Worm (Caenorhabditis elegans) whole organism, L1 larva: ENCODE data around the gene M04D8.7.

Source experiments
- F16B12.6 ChIP-seq: fragments of 150-350 bp; optimal IDR thresholded peaks from 2 replicates; lab custom pipeline; 2014; ENCODE audit warnings: missing biosample characterization, missing genetic modification characterization
- Y116A8C.19 ChIP-seq: sonication (generic microtip); optimal IDR thresholded peaks from 2 replicates; lab custom pipeline; 2016; ENCODE audit warnings: missing compliant biosample characterization, missing genetic modification characterization, borderline replicate concordance
- aha-1 ChIP-seq: fragments of 150-350 bp; optimal IDR thresholded peaks from 2 replicates; lab custom pipeline; 2014; ENCODE audit warnings: missing biosample characterization, missing genetic modification characterization
- aly-2 ChIP-seq: fragments of 150-350 bp; optimal IDR thresholded peaks from 2 replicates; lab custom pipeline; 2014; ENCODE audit warnings: missing biosample characterization, missing genetic modification characterization
- ama-1 ChIP-seq: fragments of 150-350 bp; optimal IDR thresholded peaks from 2 replicates; lab custom pipeline; 2014
- blmp-1 ChIP-seq: fragments of 150-350 bp; optimal IDR thresholded peaks from 2 replicates; lab custom pipeline; 2014; ENCODE audit warnings: missing biosample characterization, missing genetic modification characterization
- ceh-90 ChIP-seq: sonication (generic microtip); optimal IDR thresholded peaks from 2 replicates; lab custom pipeline; 2016; ENCODE audit warnings: missing genetic modification characterization, missing compliant biosample characterization
- dpl-1 ChIP-seq, 3 experiments: fragments of 150-350 bp in 2 of 3; sonication (generic microtip) in 1 of 3; optimal IDR thresholded peaks; 2 replicates each; lab custom pipeline; 2014 to 2017; ENCODE audit warnings: missing biosample characterization in 3 of 3, missing genetic modification characterization in 3 of 3, missing genetic modification reagents in 3 of 3
- efl-1 ChIP-seq, 4 experiments: fragments of 150-350 bp; optimal IDR thresholded peaks in 3 of 4; peaks in 1 of 4; 1 replicate in 1 of 4; 2 replicates in 3 of 4; lab custom pipeline; 2014; ENCODE audit warnings: missing biosample characterization in 2 of 4, missing genetic modification characterization in 2 of 4, missing genetic modification reagents in 2 of 4
- efl-3 ChIP-seq: fragments of 200-800 bp; sonication (Bioruptor generic); optimal IDR thresholded peaks from 2 replicates; lab custom pipeline; 2018; ENCODE audit warnings: mild to moderate bottlenecking, missing genetic modification characterization, missing compliant biosample characterization
- egl-27 ChIP-seq, 2 experiments: fragments of 150-350 bp in 1 of 2; sonication (generic microtip); optimal IDR thresholded peaks; 3 replicates each; lab custom pipeline; 2017 to 2018; ENCODE audit warnings: missing biosample characterization in 2 of 2, missing genetic modification characterization in 2 of 2, missing genetic modification reagents in 2 of 2
- elt-3 ChIP-seq, 6 experiments: fragments of 150-350 bp in 1 of 6; sonication (generic microtip); optimal IDR thresholded peaks; 2 replicates each; lab custom pipeline; 2017 to 2018; ENCODE audit warnings: missing biosample characterization in 6 of 6, missing genetic modification characterization in 6 of 6, inconsistent platforms in 1 of 6
- fkh-10 ChIP-seq: sonication (generic microtip); optimal IDR thresholded peaks from 2 replicates; lab custom pipeline; 2017; ENCODE audit warnings: missing biosample characterization, missing genetic modification reagents, missing genetic modification characterization
- fkh-4 ChIP-seq: sonication (generic microtip); optimal IDR thresholded peaks from 2 replicates; lab custom pipeline; 2016; ENCODE audit warnings: missing compliant biosample characterization, missing genetic modification characterization, borderline replicate concordance
- fkh-8 ChIP-seq: sonication (generic microtip); optimal IDR thresholded peaks from 2 replicates; lab custom pipeline; 2016; ENCODE audit warnings: mild to moderate bottlenecking, missing genetic modification characterization, missing compliant biosample characterization
- fos-1 ChIP-seq: fragments of 150-350 bp; optimal IDR thresholded peaks from 2 replicates; lab custom pipeline; 2014; ENCODE audit warnings: missing biosample characterization, missing genetic modification characterization
- hpl-2 ChIP-seq: fragments of 150-350 bp; optimal IDR thresholded peaks from 2 replicates; lab custom pipeline; 2014; ENCODE audit warnings: missing biosample characterization, missing genetic modification reagents, missing genetic modification characterization
- lin-14 ChIP-seq: fragments of 200-800 bp; sonication (Bioruptor generic); optimal IDR thresholded peaks from 2 replicates; lab custom pipeline; 2018; ENCODE audit warnings: mild to moderate bottlenecking, missing genetic modification characterization, moderate library complexity, missing compliant biosample characterization
- lsy-2 ChIP-seq, 2 experiments: fragments of 150-350 bp; optimal IDR thresholded peaks; 2 replicates each; lab custom pipeline; 2014; ENCODE audit warnings: missing biosample characterization in 2 of 2, missing genetic modification characterization in 2 of 2
- mab-9 ChIP-seq: fragments of 200-800 bp; sonication (Bioruptor generic); IDR thresholded peaks from 2 replicates; pipeline ENCODE4 v1.3.6; 2022; ENCODE audit warnings: missing genetic modification reagents, missing genetic modification characterization, missing compliant biosample characterization
- mdl-1 ChIP-seq, 2 experiments: fragments of 150-350 bp; optimal IDR thresholded peaks; 2 replicates each; lab custom pipeline; 2014 to 2017; ENCODE audit warnings: missing biosample characterization in 2 of 2, missing genetic modification characterization in 2 of 2, inconsistent platforms in 1 of 2
- mep-1 ChIP-seq: fragments of 150-350 bp; optimal IDR thresholded peaks from 2 replicates; lab custom pipeline; 2014; ENCODE audit warnings: missing biosample characterization, missing genetic modification characterization
- nhr-11 ChIP-seq: fragments of 150-350 bp; optimal IDR thresholded peaks from 2 replicates; lab custom pipeline; 2014; ENCODE audit warnings: missing biosample characterization, missing genetic modification characterization
- nhr-12 ChIP-seq: sonication (generic microtip); optimal IDR thresholded peaks from 2 replicates; lab custom pipeline; 2017; ENCODE audit warnings: missing biosample characterization, missing genetic modification characterization
- nhr-19 ChIP-seq: fragments of 200-800 bp; sonication (Bioruptor generic); conservative IDR thresholded peaks from 2 replicates; pipeline ENCODE4 v1.3.6; 2022; ENCODE audit warnings: missing genetic modification characterization, missing compliant biosample characterization
- nhr-71 ChIP-seq: sonication (generic microtip); optimal IDR thresholded peaks from 2 replicates; lab custom pipeline; 2016; ENCODE audit warnings: mild to moderate bottlenecking, missing genetic modification characterization, moderate library complexity, missing compliant biosample characterization
- nhr-84 ChIP-seq: sonication (generic microtip); optimal IDR thresholded peaks from 2 replicates; lab custom pipeline; 2017; ENCODE audit warnings: missing biosample characterization, missing genetic modification characterization
- rnt-1 ChIP-seq: sonication (generic microtip); optimal IDR thresholded peaks from 2 replicates; lab custom pipeline; 2016; ENCODE audit warnings: mild to moderate bottlenecking, missing genetic modification characterization, moderate library complexity, missing compliant biosample characterization
- snu-23 ChIP-seq: sonication (generic microtip); optimal IDR thresholded peaks from 2 replicates; lab custom pipeline; 2016; ENCODE audit warnings: missing genetic modification characterization, missing compliant biosample characterization
- sup-37 ChIP-seq: fragments of 200-800 bp; sonication (Bioruptor generic); optimal IDR thresholded peaks from 2 replicates; lab custom pipeline; 2018; ENCODE audit warnings: mild to moderate bottlenecking, missing genetic modification characterization, missing compliant biosample characterization
- swsn-7 ChIP-seq: sonication (generic microtip); optimal IDR thresholded peaks from 2 replicates; lab custom pipeline; 2016; ENCODE audit warnings: missing genetic modification characterization, missing compliant biosample characterization
- tbx-2 ChIP-seq: sonication (generic microtip); optimal IDR thresholded peaks from 2 replicates; lab custom pipeline; 2016; ENCODE audit warnings: missing genetic modification characterization, missing compliant biosample characterization
- unc-130 ChIP-seq: fragments of 150-350 bp; optimal IDR thresholded peaks from 2 replicates; lab custom pipeline; 2017; ENCODE audit warnings: missing biosample characterization, missing genetic modification characterization, inconsistent platforms
- unc-86 ChIP-seq: sonication (generic microtip); optimal IDR thresholded peaks from 2 replicates; lab custom pipeline; 2016; ENCODE audit warnings: missing genetic modification characterization, missing compliant biosample characterization
- unc-98 ChIP-seq: fragments of 200-800 bp; sonication (Bioruptor generic); IDR thresholded peaks from 2 replicates; pipeline ENCODE4 v1.3.6; 2022; ENCODE audit warnings: missing genetic modification characterization, missing compliant biosample characterization
- xbp-1 ChIP-seq: sonication (generic microtip); optimal IDR thresholded peaks from 2 replicates; lab custom pipeline; 2016; ENCODE audit warnings: missing genetic modification characterization, missing compliant biosample characterization
- zip-4 ChIP-seq: fragments of 200-800 bp; sonication (Bioruptor generic); optimal IDR thresholded peaks from 2 replicates; lab custom pipeline; 2018; ENCODE audit warnings: mild to moderate bottlenecking, missing genetic modification characterization, moderate library complexity, missing compliant biosample characterization
- ztf-4 ChIP-seq: fragments of 150-350 bp; optimal IDR thresholded peaks from 2 replicates; lab custom pipeline; 2014; ENCODE audit warnings: missing biosample characterization, missing genetic modification characterization

M04D8.7 gene

DNA sequence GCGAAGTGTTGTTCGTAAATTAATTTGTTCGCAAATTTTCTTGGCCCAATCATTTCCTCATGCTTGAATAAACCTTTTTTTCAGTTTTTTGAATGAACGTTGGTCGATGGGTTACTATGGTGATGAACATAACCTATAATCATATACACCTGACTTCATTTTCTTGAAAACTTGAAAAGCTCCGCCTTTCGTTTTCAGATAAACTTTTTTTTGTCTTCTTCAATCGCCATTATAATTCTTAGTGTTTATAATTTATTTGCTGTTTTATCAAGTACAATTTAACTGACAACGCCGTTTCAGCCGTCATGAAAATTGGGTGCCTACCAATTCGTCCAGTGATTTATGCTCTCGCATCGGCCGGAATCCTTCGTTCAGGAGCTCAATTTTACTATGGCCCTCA is at the start of gene M04D8.7:
Gene M04D8.7 (plus strand): TSS at position 301 of the 400 bp plus-strand sequence.
- peak; percentile 41 for TF ChIP-seq fkh-8 (tag; lab: Kevin White, UChicago)
- no peak for TF ChIP-seq fkh-4 (tag; lab: Kevin White, UChicago)
- peak; percentile 12 for TF ChIP-seq nhr-71

ce11 chrIII:9988352-9988751 is 48.9 kb upstream of the M04D8.7 start, which contains the start of gene C05B5.1:
Gene C05B5.1, minus strand, starts transcription at chrIII:9988452.
- TF ChIP-seq unc-86 (tag; lab: Kevin White, UChicago) (no peak), ztf-4 (tag; lab: Kevin White, UChicago) (no peak), lsy-2 (tag; optimal IDR thresholded peaks at IDR 0.05; lab: Kevin White, UChicago) (no peak), ceh-90 (tag; lab: Kevin White, UChicago) (no peak), swsn-7 (tag; lab: Kevin White, UChicago) (no peak), snu-23 (GFP tag; lab: Kevin White, UChicago) (no peak), mdl-1 (tag; optimal IDR thresholded peaks at IDR 0.05; lab: Kevin White, UChicago) (no peak), fos-1 (tag; lab: Kevin White, UChicago) (no peak), unc-130 (no peak), Y116A8C.19 (tag; lab: Kevin White, UChicago) (no peak), aly-2 (tag; lab: Kevin White, UChicago) (no peak), fkh-4 (tag; lab: Kevin White, UChicago) (no peak), egl-27 (tag; optimal IDR thresholded peaks at IDR 0.05; lab: Kevin White, UChicago) (no peak)

DNA sequence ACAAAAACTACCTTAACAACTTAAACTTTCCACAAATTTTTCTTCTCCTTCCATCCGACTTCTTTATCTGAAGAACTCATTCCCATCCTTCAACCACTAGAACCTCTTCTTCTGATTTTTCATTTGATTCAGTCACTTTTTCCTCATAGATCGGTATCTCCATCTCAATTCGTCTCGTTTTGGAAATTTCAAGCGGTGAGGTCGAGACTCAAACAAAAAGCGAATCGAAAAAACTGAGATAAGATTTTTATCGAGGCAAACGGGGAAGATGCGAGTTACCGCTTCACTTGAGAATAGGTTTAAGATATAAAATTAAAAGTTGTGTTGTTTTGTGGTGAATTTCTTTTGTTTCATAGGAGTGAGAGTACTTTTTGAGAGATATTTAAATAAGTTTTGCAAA is 45.9 kb upstream of the M04D8.7 start:
- TF ChIP-seq nhr-11 (tag; lab: Kevin White, UChicago) = no peak
- no peak for TF ChIP-seq zip-4
- peak; percentile 74 for TF ChIP-seq lin-14 (GFP tag; lab: Kevin White, UChicago)
- no peak for TF ChIP-seq nhr-12
- TF ChIP-seq efl-1 (optimal IDR thresholded peaks at IDR 0.05; lab: Kevin White, UChicago) = no peak
- no peak for TF ChIP-seq efl-1 (GFP tag; optimal IDR thresholded peaks at IDR 0.05 in 1 of 2; lab: Kevin White, UChicago)
- no peak for TF ChIP-seq dpl-1 (GFP tag; optimal IDR thresholded peaks at IDR 0.05; lab: Kevin White, UChicago)
- TF ChIP-seq mep-1 (tag; lab: Kevin White, UChicago) = peak; percentile 3
- TF ChIP-seq rnt-1 = peak; percentile 14
- TF ChIP-seq blmp-1 (tag; lab: Kevin White, UChicago) = peak; percentile 82

DNA sequence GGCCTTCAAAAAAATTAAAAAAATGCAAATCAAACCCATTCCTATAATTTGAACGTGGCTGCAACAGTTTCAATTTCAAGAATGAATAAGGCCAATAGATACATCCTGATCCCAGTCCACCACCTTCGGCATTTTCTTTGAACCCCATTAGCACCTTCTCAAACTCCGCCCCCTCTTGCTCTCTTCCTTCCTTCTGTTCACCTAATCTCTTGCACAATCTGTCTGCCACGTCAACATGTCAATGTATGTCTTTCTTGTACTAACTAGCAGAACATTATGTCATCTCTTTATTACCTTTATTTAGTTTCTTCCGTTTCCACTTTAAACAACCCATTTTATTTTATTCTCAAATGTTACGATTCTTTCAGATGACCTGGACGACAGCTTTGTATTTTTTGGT is 43.7 kb upstream of the M04D8.7 start, which contains the start of gene C05B5.4:
Gene C05B5.4 (plus strand): TSS at position 351 of the 400 bp plus-strand sequence.
- TF ChIP-seq F16B12.6 (no peak), hpl-2 (GFP tag; lab: Kevin White, UChicago) (no peak), zip-4 (no peak), nhr-12 (no peak), nhr-84 (no peak), fkh-10 (GFP tag; lab: Kevin White, UChicago) (no peak), efl-3 (GFP tag; lab: Kevin White, UChicago) (no peak), ama-1 (lab: Kevin White, UChicago) (no peak), sup-37 (GFP tag; lab: Kevin White, UChicago) (no peak), aha-1 (tag; lab: Kevin White, UChicago) (no peak), xbp-1 (tag; lab: Kevin White, UChicago) (no peak), mab-9 (GFP tag; lab: Robert Waterston, UW) (no peak), mep-1 (tag; lab: Kevin White, UChicago) (no peak), aly-2 (tag; lab: Kevin White, UChicago) (no peak)

- TF ChIP-seq zip-4 = no peak
- no peak for TF ChIP-seq unc-86 (tag; lab: Kevin White, UChicago)
- no peak for TF ChIP-seq xbp-1 (tag; lab: Kevin White, UChicago)
- no peak for TF ChIP-seq elt-3 (tag; optimal IDR thresholded peaks at IDR 0.05; lab: Kevin White, UChicago)
- no peak for TF ChIP-seq nhr-19
- TF ChIP-seq unc-98 (GFP tag; lab: Robert Waterston, UW) = no peak
- no peak for TF ChIP-seq tbx-2
Observed at ce11 chrIII:9997890-9998289, 39.4 kb upstream of the M04D8.7 start, which contains the start of gene pqn-8. Gene pqn-8, minus strand, starts transcription at chrIII:9997990.
